Fruit fly (Drosophila melanogaster) whole organism, embryonic: ENCODE results near the gene Tti1.

Experiments
- C15 ChIP-seq: fragments of 200-800 bp; sonication (Bioruptor generic); IDR thresholded peaks from 3 replicates; pipeline ENCODE4 v1.3.6; 2022; ENCODE audit warnings: missing biosample characterization, missing genetic modification characterization
- CG10543 ChIP-seq: fragments of 200-800 bp; sonication (Bioruptor generic); optimal IDR thresholded peaks from 3 replicates; lab custom pipeline; 2017; ENCODE audit warnings: missing biosample characterization, mild to moderate bottlenecking, missing genetic modification characterization, moderate library complexity
- CG11456 ChIP-seq: fragments of 200-800 bp; sonication (Bioruptor generic); IDR thresholded peaks from 3 replicates; pipeline ENCODE4 v1.3.6; 2022; ENCODE audit warnings: missing biosample characterization, missing genetic modification characterization
- CG12299 ChIP-seq: fragments of 200-800 bp; sonication (Bioruptor generic); optimal IDR thresholded peaks from 2 replicates; lab custom pipeline; 2018; ENCODE audit warnings: missing biosample characterization, mild to moderate bottlenecking, missing genetic modification characterization
- CG13123 ChIP-seq: fragments of 200-800 bp; sonication (Bioruptor generic); optimal IDR thresholded peaks from 2 replicates; lab custom pipeline; 2016; ENCODE audit warnings: missing biosample characterization, missing genetic modification characterization
- CG15269 ChIP-seq: fragments of 200-800 bp; sonication (Bioruptor generic); optimal IDR thresholded peaks from 2 replicates; lab custom pipeline; 2018; ENCODE audit warnings: missing biosample characterization, mild to moderate bottlenecking, missing genetic modification characterization, moderate library complexity
- CG17328 ChIP-seq: fragments of 200-800 bp; sonication (Bioruptor generic); IDR thresholded peaks from 2 replicates; pipeline ENCODE4 v1.3.6; 2022; ENCODE audit warnings: missing biosample characterization, missing genetic modification characterization
- CG17829 ChIP-seq: fragments of 200-800 bp; optimal IDR thresholded peaks from 2 replicates; lab custom pipeline; 2019; ENCODE audit warnings: missing biosample characterization, mild to moderate bottlenecking, missing genetic modification characterization, moderate library complexity
- CG1792 ChIP-seq: fragments of 200-800 bp; sonication (Bioruptor generic); optimal IDR thresholded peaks from 2 replicates; lab custom pipeline; 2016; ENCODE audit warnings: missing biosample characterization, missing genetic modification characterization
- CG1832 ChIP-seq: fragments of 200-800 bp; sonication (Bioruptor generic); optimal IDR thresholded peaks from 2 replicates; lab custom pipeline; 2017; ENCODE audit warnings: missing biosample characterization, mild to moderate bottlenecking, missing genetic modification characterization, inconsistent platforms
- CG34224 ChIP-seq: fragments of 200-800 bp; sonication (Bioruptor generic); IDR thresholded peaks from 3 replicates; pipeline ENCODE4 v1.3.6; 2022; ENCODE audit warnings: missing biosample characterization, missing genetic modification characterization; ENCODE audit not compliant: partially characterized antibody
- CG4617 ChIP-seq: fragments of 200-800 bp; sonication (Bioruptor generic); optimal IDR thresholded peaks from 3 replicates; lab custom pipeline; 2016; ENCODE audit warnings: missing biosample characterization, missing genetic modification characterization, borderline replicate concordance
- CG5953 ChIP-seq: fragments of 200-800 bp; sonication (Bioruptor generic); IDR thresholded peaks from 2 replicates; pipeline ENCODE4 v1.3.6; 2022; ENCODE audit warnings: missing biosample characterization, missing genetic modification characterization
- CG7556 ChIP-seq: fragments of 200-800 bp; sonication (Bioruptor generic); optimal IDR thresholded peaks from 2 replicates; lab custom pipeline; 2017; ENCODE audit warnings: missing biosample characterization, mild to moderate bottlenecking, missing genetic modification characterization
- CG8388 ChIP-seq: fragments of 200-800 bp; sonication (Bioruptor generic); optimal IDR thresholded peaks from 2 replicates; lab custom pipeline; 2019; ENCODE audit warnings: missing biosample characterization, mild to moderate bottlenecking, missing genetic modification characterization, moderate library complexity
- CG8924 ChIP-seq: fragments of 200-800 bp; optimal IDR thresholded peaks from 3 replicates; lab custom pipeline; 2019; ENCODE audit warnings: missing biosample characterization, mild to moderate bottlenecking, missing genetic modification characterization, moderate library complexity
- Camta ChIP-seq: fragments of 200-800 bp; sonication (Bioruptor generic); optimal IDR thresholded peaks from 2 replicates; lab custom pipeline; 2016; ENCODE audit warnings: missing biosample characterization, missing genetic modification characterization
- CrebB ChIP-seq: fragments of 200-800 bp; sonication (Bioruptor generic); optimal IDR thresholded peaks from 3 replicates; lab custom pipeline; 2018; ENCODE audit warnings: missing biosample characterization, mild to moderate bottlenecking, missing genetic modification characterization
- Dek ChIP-seq: fragments of 200-800 bp; sonication (Bioruptor generic); optimal IDR thresholded peaks from 3 replicates; lab custom pipeline; 2019; ENCODE audit warnings: missing biosample characterization, mild to moderate bottlenecking, missing genetic modification characterization, moderate library complexity
- Dfd ChIP-seq, 2 experiments: fragments of >200 bp; optimal IDR thresholded peaks; 2 replicates each; lab custom pipeline; 2017; ENCODE audit warnings: missing biosample characterization in 2 of 2, missing genetic modification characterization in 2 of 2
- Dip3 ChIP-seq: fragments of 200-800 bp; sonication (Bioruptor generic); optimal IDR thresholded peaks from 3 replicates; lab custom pipeline; 2016; ENCODE audit warnings: missing biosample characterization, missing genetic modification characterization
- Hmr ChIP-seq: fragments of 200-800 bp; sonication (Bioruptor generic); optimal IDR thresholded peaks from 3 replicates; lab custom pipeline; 2017; ENCODE audit warnings: mild to moderate bottlenecking, missing biosample characterization, missing genetic modification reagents, missing genetic modification characterization
- Jarid2 ChIP-seq: fragments of 200-800 bp; sonication (Bioruptor generic); optimal IDR thresholded peaks from 3 replicates; lab custom pipeline; 2017; ENCODE audit warnings: mild to moderate bottlenecking, missing biosample characterization, missing genetic modification reagents, missing genetic modification characterization
- NK7.1 ChIP-seq: fragments of 200-800 bp; sonication (Bioruptor generic); optimal IDR thresholded peaks from 3 replicates; lab custom pipeline; 2016; ENCODE audit warnings: missing biosample characterization, missing genetic modification characterization
- Oli ChIP-seq: fragments of 200-800 bp; sonication (Bioruptor generic); optimal IDR thresholded peaks from 2 replicates; lab custom pipeline; 2018; ENCODE audit warnings: missing biosample characterization, mild to moderate bottlenecking, missing genetic modification characterization, moderate library complexity
- Optix ChIP-seq: fragments of 200-800 bp; sonication (Bioruptor generic); IDR thresholded peaks from 3 replicates; pipeline ENCODE4 v1.3.6; 2022; ENCODE audit warnings: missing biosample characterization, missing genetic modification characterization
- Scr ChIP-seq: fragments of 200-800 bp; sonication (Bioruptor generic); IDR thresholded peaks from 2 replicates; pipeline ENCODE4 v1.3.6; 2022; ENCODE audit warnings: missing biosample characterization, missing genetic modification characterization; ENCODE audit not compliant: partially characterized antibody
- Sox100B ChIP-seq: fragments of 200-800 bp; sonication (Bioruptor generic); optimal IDR thresholded peaks from 3 replicates; lab custom pipeline; 2018; ENCODE audit warnings: missing biosample characterization, mild to moderate bottlenecking, missing genetic modification characterization
- Stat92E ChIP-seq, 3 experiments: fragments of >200 bp in 2 of 3; fragments of 200-800 bp in 1 of 3; sonication (Bioruptor generic) in 1 of 3; optimal IDR thresholded peaks; 2 replicates each; lab custom pipeline; 2017 to 2019; ENCODE audit warnings: missing biosample characterization in 3 of 3, missing genetic modification characterization in 3 of 3, mild to moderate bottlenecking in 1 of 3, moderate library complexity in 1 of 3
- Trl ChIP-seq, 3 experiments: fragments of >200 bp in 2 of 3; fragments of 200-800 bp in 1 of 3; sonication (Bioruptor generic) in 1 of 3; optimal IDR thresholded peaks; 2 replicates in 1 of 3; 3 replicates in 2 of 3; lab custom pipeline; 2016 to 2017; ENCODE audit warnings: missing biosample characterization in 1 of 3, missing genetic modification characterization in 1 of 3
- ab ChIP-seq: fragments of 200-800 bp; sonication (Bioruptor generic); optimal IDR thresholded peaks from 2 replicates; lab custom pipeline; 2016; ENCODE audit warnings: missing biosample characterization, missing genetic modification characterization
- br ChIP-seq: fragments of >200 bp; optimal IDR thresholded peaks from 2 replicates; lab custom pipeline; 2017
- ci ChIP-seq: fragments of 200-800 bp; sonication (Bioruptor generic); IDR thresholded peaks from 3 replicates; pipeline ENCODE4 v1.3.6; 2022; ENCODE audit warnings: missing biosample characterization, missing genetic modification characterization
- crol ChIP-seq: fragments of 200-800 bp; sonication (Bioruptor generic); IDR thresholded peaks from 2 replicates; pipeline ENCODE4 v1.3.6; 2022; ENCODE audit warnings: missing biosample characterization, missing genetic modification characterization
- dan ChIP-seq: fragments of 200-800 bp; sonication (Bioruptor generic); IDR thresholded peaks from 2 replicates; pipeline ENCODE4 v1.3.6; 2022; ENCODE audit warnings: missing biosample characterization, missing genetic modification characterization
- dimm ChIP-seq: fragments of 200-800 bp; sonication (Bioruptor generic); IDR thresholded peaks from 2 replicates; pipeline ENCODE4 v1.3.6; 2022; ENCODE audit warnings: missing biosample characterization, missing genetic modification characterization
- ewg ChIP-seq: fragments of 200-800 bp; sonication (Bioruptor generic); optimal IDR thresholded peaks from 3 replicates; lab custom pipeline; 2017; ENCODE audit warnings: mild to moderate bottlenecking, missing biosample characterization, missing genetic modification reagents, missing genetic modification characterization
- eyg ChIP-seq: fragments of 200-800 bp; sonication (Bioruptor generic); optimal IDR thresholded peaks from 3 replicates; lab custom pipeline; 2016; ENCODE audit warnings: missing biosample characterization, missing genetic modification characterization
- gcm ChIP-seq: fragments of 200-800 bp; sonication (Bioruptor generic); optimal IDR thresholded peaks from 2 replicates; lab custom pipeline; 2019; ENCODE audit warnings: missing biosample characterization, mild to moderate bottlenecking, missing genetic modification characterization, moderate library complexity
- hbn ChIP-seq: fragments of 200-800 bp; sonication (Bioruptor generic); IDR thresholded peaks from 2 replicates; pipeline ENCODE4 v1.3.6; 2022; ENCODE audit warnings: missing biosample characterization, missing genetic modification characterization; ENCODE audit not compliant: partially characterized antibody
- jing ChIP-seq: fragments of 200-800 bp; sonication (Bioruptor generic); optimal IDR thresholded peaks from 2 replicates; lab custom pipeline; 2018; ENCODE audit warnings: missing biosample characterization, mild to moderate bottlenecking, missing genetic modification characterization
- lilli ChIP-seq: fragments of 200-800 bp; sonication (Bioruptor generic); optimal IDR thresholded peaks from 3 replicates; lab custom pipeline; 2016; ENCODE audit warnings: missing biosample characterization, missing genetic modification characterization
- luna ChIP-seq: fragments of 200-800 bp; sonication (Bioruptor generic); optimal IDR thresholded peaks from 2 replicates; lab custom pipeline; 2016; ENCODE audit warnings: missing biosample characterization, missing genetic modification characterization
- phol ChIP-seq: fragments of 200-800 bp; sonication (Bioruptor generic); optimal IDR thresholded peaks from 3 replicates; lab custom pipeline; 2018; ENCODE audit warnings: missing biosample characterization, mild to moderate bottlenecking, missing genetic modification characterization, moderate library complexity
- sens-2 ChIP-seq: fragments of 200-800 bp; sonication (Bioruptor generic); IDR thresholded peaks from 2 replicates; pipeline ENCODE4 v1.3.6; 2022; ENCODE audit warnings: missing biosample characterization, missing genetic modification characterization
- tap ChIP-seq: fragments of 200-800 bp; optimal IDR thresholded peaks from 3 replicates; lab custom pipeline; 2019; ENCODE audit warnings: missing biosample characterization, mild to moderate bottlenecking, missing genetic modification characterization, moderate library complexity
- tgo ChIP-seq: fragments of 200-800 bp; sonication (Bioruptor generic); IDR thresholded peaks from 3 replicates; pipeline ENCODE4 v1.3.6; 2022; ENCODE audit warnings: missing biosample characterization, missing genetic modification characterization
- ttk ChIP-seq: fragments of 200-800 bp; sonication (Bioruptor generic); IDR thresholded peaks from 2 replicates; pipeline ENCODE4 v2.1.2; 2022; ENCODE audit warnings: missing biosample characterization, missing genetic modification characterization
- unpg ChIP-seq: fragments of 200-800 bp; sonication (Bioruptor generic); optimal IDR thresholded peaks from 3 replicates; lab custom pipeline; 2018; ENCODE audit warnings: missing biosample characterization, mild to moderate bottlenecking, missing genetic modification characterization, moderate library complexity
- zf30C ChIP-seq: fragments of 200-800 bp; sonication (Bioruptor generic); optimal IDR thresholded peaks from 3 replicates; lab custom pipeline; 2018; ENCODE audit warnings: missing biosample characterization, mild to moderate bottlenecking, missing genetic modification characterization

The Tti1 gene

dm6 chr3R:9771519-9771972, 17.1 kb upstream of the Tti1 start, which contains the start of gene CG9471 (continued):
- TF ChIP-seq CG17328 (GFP tag; lab: Robert Waterston, UW): peak; percentile 91
- peak; percentile 83 for TF ChIP-seq CG5953 (GFP tag; lab: Robert Waterston, UW)
- peak; percentile 92 for TF ChIP-seq tgo (GFP tag; lab: Robert Waterston, UW)
- no peak for TF ChIP-seq Trl (optimal IDR thresholded peaks at IDR 0.05; lab: Kevin White, UChicago)
- peak; percentile 93 for TF ChIP-seq Trl (GFP tag; optimal IDR thresholded peaks at IDR 0.05; lab: Kevin White, UChicago)
- TF ChIP-seq CG34224 (GFP tag; lab: Robert Waterston, UW): no peak
- TF ChIP-seq Hmr: peak; percentile 92
- peak; percentile 81 for TF ChIP-seq CG4617 (GFP tag; lab: Kevin White, UChicago)
- peak; percentile 90 for TF ChIP-seq Dek
- peak; percentile 90 for TF ChIP-seq CG7556
- TF ChIP-seq hbn (GFP tag; lab: Robert Waterston, UW): no peak
- TF ChIP-seq br (lab: Kevin White, UChicago): no peak
- peak; percentile 87 for TF ChIP-seq ttk (GFP tag; lab: Robert Waterston, UW)
- no peak for TF ChIP-seq zf30C (GFP tag; lab: Kevin White, UChicago)
- peak; percentile 86 for TF ChIP-seq eyg (GFP tag; lab: Kevin White, UChicago)
- TF ChIP-seq ab (GFP tag; lab: Kevin White, UChicago): peak; percentile 43
- TF ChIP-seq Camta (GFP tag; lab: Kevin White, UChicago): peak; percentile 87
- peak; percentile 89 for TF ChIP-seq phol (tag; lab: Kevin White, UChicago)
- TF ChIP-seq Jarid2 (GFP tag; lab: Kevin White, UChicago): peak; percentile 62
- TF ChIP-seq CG8924 (tag; lab: Kevin White, UChicago): peak; percentile 93
- TF ChIP-seq NK7.1 (GFP tag; lab: Kevin White, UChicago): peak; percentile 85
- TF ChIP-seq CrebB (tag; lab: Kevin White, UChicago): peak; percentile 88
- TF ChIP-seq ewg (GFP tag; lab: Kevin White, UChicago): peak; percentile 69
- TF ChIP-seq CG17829 (tag; lab: Kevin White, UChicago): peak; percentile 91
- peak; percentile 92 for TF ChIP-seq tap (tag; lab: Kevin White, UChicago)
- TF ChIP-seq C15 (GFP tag; lab: Robert Waterston, UW): peak; percentile 71; the same call in 1 of the 3 replicates
- TF ChIP-seq CG1792: peak; percentile 83
- TF ChIP-seq crol (GFP tag; lab: Robert Waterston, UW): 0 out of 2 replicates have a peak, but pooled peaks have one; percentile 6
- no peak for TF ChIP-seq CG1832 (GFP tag; lab: Kevin White, UChicago)
- TF ChIP-seq Optix (GFP tag; lab: Robert Waterston, UW): peak; percentile 48; the same call in 1 of the 3 replicates
- TF ChIP-seq ci (GFP tag; lab: Robert Waterston, UW): peak; percentile 94
- peak; percentile 96 for TF ChIP-seq lilli (GFP tag; lab: Kevin White, UChicago)
- TF ChIP-seq Oli (tag; lab: Kevin White, UChicago): peak; percentile 89
- TF ChIP-seq CG12299 (tag; lab: Kevin White, UChicago): peak; percentile 92
- TF ChIP-seq CG15269 (tag; lab: Kevin White, UChicago): peak; percentile 95
- TF ChIP-seq CG13123: peak; percentile 83
- TF ChIP-seq gcm (GFP tag; lab: Kevin White, UChicago): peak; percentile 94
- TF ChIP-seq sens-2 (GFP tag; lab: Robert Waterston, UW): peak; percentile 85
- peak; percentile 88 for TF ChIP-seq CG11456 (GFP tag; lab: Robert Waterston, UW)
- TF ChIP-seq CG10543 (GFP tag; lab: Kevin White, UChicago): peak; percentile 94
- TF ChIP-seq Stat92E (GFP tag; optimal IDR thresholded peaks at IDR 0.05; lab: Kevin White, UChicago): peak in 1 of 3 experiments; percentile 71
- TF ChIP-seq Sox100B (GFP tag; lab: Kevin White, UChicago): peak; percentile 85
- peak; percentile 94 for TF ChIP-seq Dip3 (GFP tag; lab: Kevin White, UChicago)
- peak; percentile 97 for TF ChIP-seq CG8388 (GFP tag; lab: Kevin White, UChicago)
- no peak for TF ChIP-seq Dfd (GFP tag; optimal IDR thresholded peaks at IDR 0.05; lab: Kevin White, UChicago)
- peak; percentile 68; the same call in 1 of the 2 replicates for TF ChIP-seq dimm (GFP tag; lab: Robert Waterston, UW)
- TF ChIP-seq luna (GFP tag; lab: Kevin White, UChicago): peak; percentile 72
- TF ChIP-seq unpg (GFP tag; lab: Kevin White, UChicago): peak; percentile 94
- no peak for TF ChIP-seq Scr
- peak; percentile 69 for TF ChIP-seq dan (GFP tag; lab: Robert Waterston, UW)
- no peak for TF ChIP-seq jing
